Worm (Caenorhabditis elegans): ENCODE measurements around the gene pgp-1.

pgp-1 gene

DNA sequence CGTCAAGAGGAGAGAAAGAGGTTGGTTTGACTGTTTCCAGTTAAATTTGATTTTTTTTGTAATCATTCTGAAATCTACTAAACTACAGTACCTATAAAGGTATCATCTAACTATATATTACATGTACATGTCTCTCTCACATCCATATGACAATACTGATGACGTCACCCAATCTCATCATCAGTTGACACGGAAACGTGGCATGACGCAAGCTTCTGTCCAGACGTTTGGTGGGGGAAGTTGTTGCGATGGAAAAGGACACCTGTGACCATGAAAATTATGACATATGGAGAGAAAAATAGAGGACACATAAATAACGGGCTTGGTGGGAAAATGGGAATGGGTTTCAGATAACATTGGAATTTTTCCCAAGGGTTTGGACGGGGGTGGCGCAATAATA lies 50.0 kb downstream of the pgp-1 start:
- TF ChIP-seq ceh-79 (tag; optimal IDR thresholded peaks at IDR 0.05) (no peak), sptf-2 (GFP tag; optimal IDR thresholded peaks at IDR 0.05) (no peak), lin-35 (GFP tag; optimal IDR thresholded peaks at IDR 0.05) (no peak), mel-28 (tag; optimal IDR thresholded peaks at IDR 0.05; ENCODE audit: borderline replicate concordance) (no peak)

DNA sequence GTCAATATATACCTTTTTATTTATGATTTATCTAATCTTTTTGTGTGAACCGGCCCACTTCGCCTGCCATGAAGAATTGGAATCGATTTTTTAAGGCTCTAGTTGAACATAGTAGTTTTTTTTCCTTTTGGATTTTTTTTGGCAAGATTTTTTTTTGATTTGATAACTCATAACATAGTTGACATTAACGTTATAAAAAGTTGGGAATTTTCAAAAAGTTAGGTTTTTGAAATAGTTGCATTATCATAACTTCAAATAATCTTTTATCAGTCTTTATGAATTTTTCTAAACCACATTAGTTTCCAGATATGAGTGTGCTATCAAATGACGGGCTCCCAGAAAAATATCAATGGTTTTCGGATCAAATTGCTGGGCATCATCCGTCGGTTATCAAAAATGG lies 51.1 kb downstream of the pgp-1 start, which contains the start of gene ipmk-1:
Gene ipmk-1 (plus strand): TSS at position 301 of the 400 bp plus-strand sequence.
- TF ChIP-seq Y56A3A.18 (GFP tag; IDR thresholded peaks at IDR 0.05) (no peak), dpff-1 (tag; optimal IDR thresholded peaks at IDR 0.05) (no peak), F52B5.7 (tag; optimal IDR thresholded peaks at IDR 0.05) (no peak), tbx-9 (tag; optimal IDR thresholded peaks at IDR 0.05; ENCODE audit: borderline replicate concordance) (no peak), madf-8 (GFP tag; conservative IDR thresholded peaks at IDR 0.05) (no peak), F49E8.2 (tag; optimal IDR thresholded peaks at IDR 0.05; ENCODE audit: insufficient read depth) (no peak), attf-5 (GFP tag; optimal IDR thresholded peaks at IDR 0.05) (no peak), hsf-1 (GFP tag; IDR thresholded peaks at IDR 0.05) (no peak), Y67H2A.10 (GFP tag; conservative IDR thresholded peaks at IDR 0.05) (no peak), efl-1 (GFP tag; optimal IDR thresholded peaks at IDR 0.05) (no peak), snpc-1.1 (tag; optimal IDR thresholded peaks at IDR 0.05; ENCODE audit: insufficient read depth) (no peak), C06A6.2 (GFP tag; conservative IDR thresholded peaks at IDR 0.05) (no peak)

DNA sequence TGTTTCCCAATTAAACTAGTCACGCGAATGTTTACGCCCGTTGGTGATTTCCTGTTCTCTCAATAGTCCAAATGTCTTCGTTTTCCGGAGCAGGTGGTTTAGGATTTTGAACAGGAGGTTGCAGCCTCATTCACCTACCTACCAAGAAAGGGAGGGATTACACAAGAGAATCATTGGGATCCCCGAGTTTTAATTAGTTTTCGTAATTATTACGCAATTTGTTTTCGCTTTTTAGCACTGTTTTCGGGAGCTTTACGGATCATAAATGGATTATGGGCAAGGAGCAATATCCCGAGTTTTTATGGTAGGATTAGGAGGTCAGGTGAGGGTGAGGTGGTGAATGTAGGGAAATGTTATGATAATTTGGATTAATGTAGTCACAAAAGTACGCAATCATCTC lies 53.1 kb downstream of the pgp-1 start:
- no peak for TF ChIP-seq hlh-26 (GFP tag; conservative IDR thresholded peaks at IDR 0.05)
- TF ChIP-seq F52B5.7 (tag; optimal IDR thresholded peaks at IDR 0.05): no peak

DNA sequence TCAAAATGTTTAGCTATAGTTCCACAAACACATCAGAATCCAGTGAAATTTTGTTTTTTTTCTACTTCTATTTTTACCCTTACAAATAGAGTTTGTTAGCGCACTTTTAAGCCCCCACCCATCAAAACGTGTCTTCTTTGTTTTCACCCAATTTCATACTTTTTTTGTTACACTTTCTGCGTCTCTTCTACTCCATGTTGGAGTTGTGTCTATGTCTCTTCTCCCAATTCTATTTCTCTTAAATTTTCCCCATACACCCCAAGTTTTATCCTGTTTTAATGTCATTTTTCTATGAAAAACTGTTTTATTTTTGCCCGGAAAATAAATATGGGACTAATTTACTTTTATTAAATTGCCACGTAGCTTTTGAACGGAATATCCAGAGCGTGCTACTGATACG lies 53.6 kb downstream of the pgp-1 start:
- TF ChIP-seq hmg-1.2 (GFP tag; IDR thresholded peaks at IDR 0.05): peak; percentile 64; the same call in 1 of the 2 replicates
- no peak for TF ChIP-seq F57A8.1 (GFP tag; optimal IDR thresholded peaks at IDR 0.05)
- no peak for TF ChIP-seq ets-4 (GFP tag; optimal IDR thresholded peaks at IDR 0.05)

DNA sequence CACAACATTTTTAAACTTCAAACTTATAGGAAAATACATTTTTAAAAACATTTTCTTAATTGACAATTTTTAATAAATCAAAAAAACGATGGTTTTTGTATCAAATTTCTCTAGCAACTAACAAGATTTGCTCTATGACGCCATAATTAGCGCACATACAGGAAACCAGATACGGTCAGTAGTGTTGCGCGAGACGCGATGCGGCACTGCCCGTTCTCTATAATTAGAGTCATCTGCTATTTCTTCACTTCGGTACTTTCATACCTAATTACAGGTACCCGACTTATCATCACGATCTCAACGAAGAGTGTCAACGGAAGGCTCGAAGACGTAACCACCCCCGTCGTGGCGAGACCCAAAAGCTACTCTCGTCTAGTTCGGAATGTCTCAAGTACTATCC lies 54.3 kb downstream of the pgp-1 start:
- no peak for TF ChIP-seq F10E7.11 (tag; optimal IDR thresholded peaks at IDR 0.05)
- no peak for TF ChIP-seq attf-6 (GFP tag; IDR thresholded peaks at IDR 0.05)
- TF ChIP-seq madf-10 (tag; optimal IDR thresholded peaks at IDR 0.05): no peak
- TF ChIP-seq rpc-1 (optimal IDR thresholded peaks at IDR 0.05): no peak
- no peak for TF ChIP-seq rpc-1 (tag; optimal IDR thresholded peaks at IDR 0.05)
- TF ChIP-seq B0035.1 (tag; optimal IDR thresholded peaks at IDR 0.05): no peak
- TF ChIP-seq athp-1 (tag; optimal IDR thresholded peaks at IDR 0.05): no peak
- TF ChIP-seq unc-62 (GFP tag; optimal IDR thresholded peaks at IDR 0.05): no peak
- TF ChIP-seq ztf-22 (GFP tag; optimal IDR thresholded peaks at IDR 0.05): no peak
- TF ChIP-seq gei-17 (GFP tag; optimal IDR thresholded peaks at IDR 0.05): no peak
- TF ChIP-seq tbp1 (GFP tag; optimal IDR thresholded peaks at IDR 0.05): no peak

DNA sequence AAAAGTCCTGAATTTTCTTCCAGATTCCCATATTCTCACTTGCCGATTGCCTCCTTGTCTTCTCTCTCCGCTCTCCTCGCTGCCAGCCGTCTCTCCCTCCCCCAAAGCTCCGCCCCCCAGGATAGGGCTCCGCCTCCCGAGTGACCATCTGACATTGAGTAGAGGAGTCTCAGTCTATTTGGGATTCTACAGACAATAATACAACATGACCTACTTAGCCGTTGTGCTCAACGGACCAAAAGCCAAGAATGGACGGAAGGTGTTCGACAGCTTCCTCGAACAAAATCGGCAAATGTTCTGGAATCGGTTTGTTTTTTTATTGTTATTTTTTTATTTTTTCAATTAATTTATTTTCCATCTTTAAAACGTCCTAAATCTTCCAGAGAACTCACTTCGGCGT lies 57.0 kb downstream of the pgp-1 start, which contains the start of gene ham-1:
Gene ham-1 (plus strand): TSS at position 173 of the 400 bp plus-strand sequence.
- TF ChIP-seq nhr-120 (GFP tag; IDR thresholded peaks at IDR 0.05): no peak
- peak; percentile 23; the same call in 1 of the 2 replicates for TF ChIP-seq egrh-3 (GFP tag; IDR thresholded peaks at IDR 0.05)
- TF ChIP-seq ztf-28 (GFP tag; IDR thresholded peaks at IDR 0.05): no peak
- no peak for TF ChIP-seq lin-40 (tag; optimal IDR thresholded peaks at IDR 0.05)
